Fruit fly (Drosophila melanogaster) whole organism, embryonic: ENCODE data around the gene AspRS-m.
A peak's percentile ranks its signal among the peaks of the same experiment; 100 is the strongest.

Experiments
- BEAF-32 ChIP-seq: fragments of 200-800 bp; sonication (Bioruptor generic); optimal IDR thresholded peaks from 3 replicates; lab custom pipeline; 2017; ENCODE audit warnings: missing biosample characterization, missing genetic modification characterization, mild to moderate bottlenecking, moderate library complexity, missing genetic modification reagents
- CG10267 ChIP-seq: fragments of 200-800 bp; sonication (Bioruptor generic); optimal IDR thresholded peaks from 2 replicates; lab custom pipeline; 2018; ENCODE audit warnings: missing biosample characterization, mild to moderate bottlenecking, missing genetic modification characterization, moderate library complexity
- CG11560 ChIP-seq: fragments of 200-800 bp; sonication (Bioruptor generic); IDR thresholded peaks from 3 replicates; pipeline ENCODE4 v1.3.6; 2022; ENCODE audit warnings: missing biosample characterization, missing genetic modification characterization
- CG13123 ChIP-seq: fragments of 200-800 bp; sonication (Bioruptor generic); optimal IDR thresholded peaks from 2 replicates; lab custom pipeline; 2016; ENCODE audit warnings: missing biosample characterization, missing genetic modification characterization
- CG15514 ChIP-seq: fragments of 200-800 bp; sonication (Bioruptor generic); optimal IDR thresholded peaks from 3 replicates; lab custom pipeline; 2017; ENCODE audit warnings: missing biosample characterization, missing genetic modification characterization, mild to moderate bottlenecking, moderate library complexity, missing genetic modification reagents
- CG16813 ChIP-seq: fragments of 200-800 bp; sonication (Bioruptor generic); IDR thresholded peaks from 3 replicates; pipeline ENCODE4 v1.3.6; 2022; ENCODE audit warnings: missing biosample characterization, missing genetic modification characterization; ENCODE audit not compliant: partially characterized antibody
- CG17328 ChIP-seq: fragments of 200-800 bp; sonication (Bioruptor generic); IDR thresholded peaks from 2 replicates; pipeline ENCODE4 v1.3.6; 2022; ENCODE audit warnings: missing biosample characterization, missing genetic modification characterization
- CG17829 ChIP-seq: fragments of 200-800 bp; optimal IDR thresholded peaks from 2 replicates; lab custom pipeline; 2019; ENCODE audit warnings: missing biosample characterization, mild to moderate bottlenecking, missing genetic modification characterization, moderate library complexity
- CG18262 ChIP-seq: fragments of 200-800 bp; optimal IDR thresholded peaks from 3 replicates; lab custom pipeline; 2019; ENCODE audit warnings: missing biosample characterization, mild to moderate bottlenecking, missing genetic modification characterization, moderate library complexity
- CG2116 ChIP-seq: fragments of 200-800 bp; sonication (Bioruptor generic); optimal IDR thresholded peaks from 3 replicates; lab custom pipeline; 2018; ENCODE audit warnings: missing biosample characterization, mild to moderate bottlenecking, missing genetic modification characterization
- CG2199 ChIP-seq: fragments of 200-800 bp; sonication (Bioruptor generic); IDR thresholded peaks from 3 replicates; pipeline ENCODE4 v1.3.6; 2022; ENCODE audit warnings: missing biosample characterization, missing genetic modification characterization
- CG32772 ChIP-seq: fragments of 200-800 bp; sonication (Bioruptor generic); IDR thresholded peaks from 2 replicates; pipeline ENCODE4 v1.3.6; 2022; ENCODE audit warnings: missing biosample characterization, missing genetic modification characterization
- CG42726 ChIP-seq: fragments of 200-800 bp; sonication (Bioruptor generic); IDR thresholded peaks from 2 replicates; pipeline ENCODE4 v1.3.6; 2022; ENCODE audit warnings: missing biosample characterization, missing genetic modification characterization; ENCODE audit not compliant: partially characterized antibody
- CG4617 ChIP-seq: fragments of 200-800 bp; sonication (Bioruptor generic); optimal IDR thresholded peaks from 3 replicates; lab custom pipeline; 2016; ENCODE audit warnings: missing biosample characterization, missing genetic modification characterization, borderline replicate concordance
- CG4820 ChIP-seq: fragments of 200-800 bp; sonication (Bioruptor generic); optimal IDR thresholded peaks from 3 replicates; lab custom pipeline; 2016; ENCODE audit warnings: missing biosample characterization, missing genetic modification characterization
- CG6272 ChIP-seq: fragments of 200-800 bp; sonication (Bioruptor generic); IDR thresholded peaks from 2 replicates; pipeline ENCODE4 v1.3.6; 2022; ENCODE audit warnings: missing biosample characterization, missing genetic modification characterization
- CG7372 ChIP-seq: fragments of 200-800 bp; sonication (Bioruptor generic); IDR thresholded peaks from 2 replicates; pipeline ENCODE4 v1.3.6; 2022; ENCODE audit warnings: missing biosample characterization, missing genetic modification characterization
- CG7556 ChIP-seq: fragments of 200-800 bp; sonication (Bioruptor generic); optimal IDR thresholded peaks from 2 replicates; lab custom pipeline; 2017; ENCODE audit warnings: missing biosample characterization, mild to moderate bottlenecking, missing genetic modification characterization
- CG7745 ChIP-seq: fragments of 200-800 bp; sonication (Bioruptor generic); optimal IDR thresholded peaks from 2 replicates; lab custom pipeline; 2018; ENCODE audit warnings: missing biosample characterization, mild to moderate bottlenecking, missing genetic modification characterization, moderate library complexity
- CG7839 ChIP-seq: fragments of 200-800 bp; sonication (Bioruptor generic); optimal IDR thresholded peaks from 3 replicates; lab custom pipeline; 2018; ENCODE audit warnings: missing biosample characterization, mild to moderate bottlenecking, missing genetic modification characterization, moderate library complexity
- Dek ChIP-seq: fragments of 200-800 bp; sonication (Bioruptor generic); optimal IDR thresholded peaks from 3 replicates; lab custom pipeline; 2019; ENCODE audit warnings: missing biosample characterization, mild to moderate bottlenecking, missing genetic modification characterization, moderate library complexity
- Dll ChIP-seq: fragments of 200-800 bp; sonication (Bioruptor generic); IDR thresholded peaks from 4 replicates; pipeline ENCODE4 v1.3.6; 2022; ENCODE audit warnings: missing biosample characterization, missing genetic modification characterization; ENCODE audit not compliant: partially characterized antibody
- Doc2 ChIP-seq: fragments of 200-800 bp; sonication (Bioruptor generic); IDR thresholded peaks from 2 replicates; pipeline ENCODE4 v1.3.6; 2022; ENCODE audit warnings: missing biosample characterization, missing genetic modification characterization
- Dref ChIP-seq: fragments of 200-800 bp; sonication (Bioruptor generic); IDR thresholded peaks from 2 replicates; pipeline ENCODE4 v1.3.6; 2022; ENCODE audit warnings: missing biosample characterization, missing genetic modification characterization
- HmgZ ChIP-seq: fragments of 200-800 bp; sonication (Bioruptor generic); optimal IDR thresholded peaks from 2 replicates; lab custom pipeline; 2018; ENCODE audit warnings: missing biosample characterization, mild to moderate bottlenecking, missing genetic modification characterization
- MBD-R2 ChIP-seq: fragments of 200-800 bp; sonication (Bioruptor generic); IDR thresholded peaks from 2 replicates; pipeline ENCODE4 v1.3.6; 2022; ENCODE audit warnings: missing biosample characterization, missing genetic modification characterization
- Nf-YB ChIP-seq: fragments of 200-800 bp; sonication (Bioruptor generic); optimal IDR thresholded peaks from 3 replicates; lab custom pipeline; 2019; ENCODE audit warnings: missing biosample characterization, mild to moderate bottlenecking, missing genetic modification characterization, moderate library complexity
- Scr ChIP-seq: fragments of 200-800 bp; sonication (Bioruptor generic); IDR thresholded peaks from 2 replicates; pipeline ENCODE4 v1.3.6; 2022; ENCODE audit warnings: missing biosample characterization, missing genetic modification characterization; ENCODE audit not compliant: partially characterized antibody
- Sox100B ChIP-seq: fragments of 200-800 bp; sonication (Bioruptor generic); optimal IDR thresholded peaks from 3 replicates; lab custom pipeline; 2018; ENCODE audit warnings: missing biosample characterization, mild to moderate bottlenecking, missing genetic modification characterization
- Stat92E ChIP-seq, 3 experiments: fragments of >200 bp in 2 of 3; fragments of 200-800 bp in 1 of 3; sonication (Bioruptor generic) in 1 of 3; optimal IDR thresholded peaks; 2 replicates each; lab custom pipeline; 2017 to 2019; ENCODE audit warnings: missing biosample characterization in 3 of 3, missing genetic modification characterization in 3 of 3, mild to moderate bottlenecking in 1 of 3, moderate library complexity in 1 of 3
- abd-A ChIP-seq: fragments of 200-800 bp; sonication (Bioruptor generic); optimal IDR thresholded peaks from 3 replicates; lab custom pipeline; 2019; ENCODE audit warnings: missing biosample characterization, mild to moderate bottlenecking, missing genetic modification characterization, moderate library complexity
- ci ChIP-seq: fragments of 200-800 bp; sonication (Bioruptor generic); IDR thresholded peaks from 3 replicates; pipeline ENCODE4 v1.3.6; 2022; ENCODE audit warnings: missing biosample characterization, missing genetic modification characterization
- dimm ChIP-seq: fragments of 200-800 bp; sonication (Bioruptor generic); IDR thresholded peaks from 2 replicates; pipeline ENCODE4 v1.3.6; 2022; ENCODE audit warnings: missing biosample characterization, missing genetic modification characterization
- exex ChIP-seq: fragments of 200-800 bp; sonication (Bioruptor generic); optimal IDR thresholded peaks from 4 replicates; lab custom pipeline; 2018; ENCODE audit warnings: missing biosample characterization, mild to moderate bottlenecking, missing genetic modification characterization, moderate library complexity
- hbn ChIP-seq: fragments of 200-800 bp; sonication (Bioruptor generic); IDR thresholded peaks from 2 replicates; pipeline ENCODE4 v1.3.6; 2022; ENCODE audit warnings: missing biosample characterization, missing genetic modification characterization; ENCODE audit not compliant: partially characterized antibody
- hth ChIP-seq: fragments of >200 bp; optimal IDR thresholded peaks from 2 replicates; lab custom pipeline; 2017; ENCODE audit warnings: inconsistent platforms
- ken ChIP-seq: fragments of 200-800 bp; sonication (Bioruptor generic); IDR thresholded peaks from 3 replicates; pipeline ENCODE4 v1.3.6; 2022; ENCODE audit warnings: missing biosample characterization, missing genetic modification characterization
- knrl ChIP-seq: fragments of 200-800 bp; sonication (Bioruptor generic); IDR thresholded peaks from 3 replicates; pipeline ENCODE4 v1.3.6; 2022; ENCODE audit warnings: missing biosample characterization, missing genetic modification characterization; ENCODE audit not compliant: partially characterized antibody
- lbe ChIP-seq: fragments of 200-800 bp; sonication (Bioruptor generic); optimal IDR thresholded peaks from 2 replicates; lab custom pipeline; 2016; ENCODE audit warnings: missing biosample characterization, mild to moderate bottlenecking, missing genetic modification characterization
- nau ChIP-seq: fragments of 200-800 bp; sonication (Bioruptor generic); optimal IDR thresholded peaks from 3 replicates; lab custom pipeline; 2017; ENCODE audit warnings: missing biosample characterization, mild to moderate bottlenecking, missing genetic modification characterization, missing genetic modification reagents
- repo ChIP-seq: fragments of 200-800 bp; sonication (Bioruptor generic); optimal IDR thresholded peaks from 2 replicates; lab custom pipeline; 2016; ENCODE audit warnings: missing biosample characterization, missing genetic modification characterization
- seq ChIP-seq: fragments of 200-800 bp; sonication (Bioruptor generic); IDR thresholded peaks from 2 replicates; pipeline ENCODE4 v1.3.6; 2022; ENCODE audit warnings: missing biosample characterization, missing genetic modification characterization
- slbo ChIP-seq: fragments of 200-800 bp; sonication (Bioruptor generic); IDR thresholded peaks from 2 replicates; pipeline ENCODE4 v1.3.6; 2022; ENCODE audit warnings: missing biosample characterization, missing genetic modification characterization
- slou ChIP-seq: fragments of 200-800 bp; sonication (Bioruptor generic); optimal IDR thresholded peaks from 3 replicates; lab custom pipeline; 2016; ENCODE audit warnings: missing biosample characterization, missing genetic modification characterization
- so ChIP-seq: fragments of 200-800 bp; sonication (Bioruptor generic); IDR thresholded peaks from 3 replicates; pipeline ENCODE4 v1.3.6; 2022; ENCODE audit warnings: missing biosample characterization, missing genetic modification characterization
- stc ChIP-seq: fragments of 200-800 bp; sonication (Bioruptor generic); IDR thresholded peaks from 2 replicates; pipeline ENCODE4 v1.3.6; 2022; ENCODE audit warnings: missing biosample characterization, missing genetic modification characterization
- unc-4 ChIP-seq: fragments of 200-800 bp; sonication (Bioruptor generic); IDR thresholded peaks from 2 replicates; pipeline ENCODE4 v1.3.6; 2022; ENCODE audit warnings: missing biosample characterization, missing genetic modification characterization; ENCODE audit not compliant: partially characterized antibody
- vnd ChIP-seq: fragments of 200-800 bp; sonication (Bioruptor generic); IDR thresholded peaks from 3 replicates; pipeline ENCODE4 v1.3.6; 2022; ENCODE audit warnings: missing biosample characterization, missing genetic modification characterization; ENCODE audit not compliant: partially characterized antibody
- zen2 ChIP-seq: fragments of 200-800 bp; sonication (Bioruptor generic); IDR thresholded peaks from 3 replicates; pipeline ENCODE4 v1.3.6; 2022; ENCODE audit warnings: missing biosample characterization, missing genetic modification characterization; ENCODE audit not compliant: partially characterized antibody
- zfh2 ChIP-seq: fragments of 200-800 bp; sonication (Bioruptor generic); optimal IDR thresholded peaks from 2 replicates; lab custom pipeline; 2016; ENCODE audit warnings: missing biosample characterization, missing genetic modification characterization

Gene AspRS-m

dm6 chr2L:16877678-16878077, 50.8 kb downstream of the AspRS-m start (continued):
- no peak for TF ChIP-seq ken
- no peak for TF ChIP-seq zfh2 (GFP tag; lab: Kevin White, UChicago)
- 0 out of 2 replicates have a peak, but pooled peaks have one; percentile 19 for TF ChIP-seq Dref (GFP tag; lab: Robert Waterston, UW)
- TF ChIP-seq CG17829: no peak
- no peak for TF ChIP-seq CG18262 (tag; lab: Kevin White, UChicago)
- TF ChIP-seq CG7372 (GFP tag; lab: Robert Waterston, UW): peak; percentile 72
- TF ChIP-seq lbe: no peak
- TF ChIP-seq dimm (GFP tag; lab: Robert Waterston, UW): no peak
- TF ChIP-seq Nf-YB (GFP tag; lab: Kevin White, UChicago): peak; percentile 53
- TF ChIP-seq repo: no peak
- no peak for TF ChIP-seq Doc2 (GFP tag; lab: Robert Waterston, UW)
- no peak for TF ChIP-seq CG32772
- no peak for TF ChIP-seq CG7839
- TF ChIP-seq Dek: no peak
- TF ChIP-seq Sox100B (GFP tag; lab: Kevin White, UChicago): no peak
- TF ChIP-seq slou (GFP tag; lab: Kevin White, UChicago): no peak
- TF ChIP-seq CG7745 (tag; lab: Kevin White, UChicago): no peak
- TF ChIP-seq CG13123 (GFP tag; lab: Kevin White, UChicago): no peak

dm6 chr2L:16879288-16879687, 52.4 kb downstream of the AspRS-m start, which contains the start of the genes CG32832, CG31743 and CG34313:
Gene CG32832 (minus strand): TSS chr2L:16879290.
Gene CG31743 (plus strand): TSS chr2L:16879517.
Gene CG34313 (plus strand): TSS chr2L:16879517.
- TF ChIP-seq Scr (GFP tag; lab: Robert Waterston, UW): peak; percentile 78
- TF ChIP-seq CG6272 (GFP tag; lab: Robert Waterston, UW): no peak
- peak; percentile 85 for TF ChIP-seq BEAF-32
- no peak for TF ChIP-seq CG7556
- TF ChIP-seq ci (GFP tag; lab: Robert Waterston, UW): peak; percentile 39; the same call in 1 of the 3 replicates
- TF ChIP-seq CG11560 (tag; lab: Robert Waterston, UW): no peak
- TF ChIP-seq CG2116 (GFP tag; lab: Kevin White, UChicago): peak; percentile 49
- TF ChIP-seq CG4820: no peak
- no peak for TF ChIP-seq slbo (GFP tag; lab: Robert Waterston, UW)
- TF ChIP-seq hth (lab: Kevin White, UChicago): no peak
- TF ChIP-seq exex: peak; percentile 20
- peak; percentile 66 for TF ChIP-seq HmgZ (tag; lab: Kevin White, UChicago)
- peak; percentile 79 for TF ChIP-seq hbn (GFP tag; lab: Robert Waterston, UW)
- TF ChIP-seq seq (GFP tag; lab: Robert Waterston, UW): no peak
- TF ChIP-seq Dll: peak; percentile 79
- peak; percentile 82 for TF ChIP-seq unc-4 (GFP tag; lab: Robert Waterston, UW)
- peak; percentile 40; the same call in 1 of the 2 replicates for TF ChIP-seq CG42726 (GFP tag; lab: Robert Waterston, UW)
- peak; percentile 64; the same call in 1 of the 3 replicates for TF ChIP-seq zen2 (GFP tag; lab: Robert Waterston, UW)
- no peak for TF ChIP-seq stc (GFP tag; lab: Robert Waterston, UW)
- peak; percentile 87 for TF ChIP-seq Dref (GFP tag; lab: Robert Waterston, UW)
- TF ChIP-seq CG16813 (GFP tag; lab: Robert Waterston, UW): peak; percentile 74
- TF ChIP-seq CG2199: no peak
- no peak for TF ChIP-seq CG17328
- peak; percentile 74 for TF ChIP-seq knrl (GFP tag; lab: Robert Waterston, UW)
- TF ChIP-seq Stat92E (GFP tag; optimal IDR thresholded peaks at IDR 0.05; lab: Kevin White, UChicago): peak in 1 of 3 experiments; percentile 35
- TF ChIP-seq MBD-R2: peak; percentile 88
- peak; percentile 42; the same call in 1 of the 3 replicates for TF ChIP-seq vnd (GFP tag; lab: Robert Waterston, UW)
- TF ChIP-seq CG4617 (GFP tag; lab: Kevin White, UChicago): peak; percentile 65
- TF ChIP-seq nau (GFP tag; lab: Kevin White, UChicago): peak; percentile 32
- peak; percentile 44 for TF ChIP-seq CG15514
- peak; percentile 2 for TF ChIP-seq CG10267
- no peak for TF ChIP-seq so (GFP tag; lab: Robert Waterston, UW)
- TF ChIP-seq abd-A (tag; lab: Kevin White, UChicago): no peak
